Worm (Caenorhabditis elegans) whole organism, early embryonic: ENCODE data around the gene Y39A1A.27.

ENCODE experiments used
- B0310.2 ChIP-seq: sonication (generic microtip); optimal IDR thresholded peaks from 2 replicates; lab custom pipeline; 2016; ENCODE audit warnings: mild to moderate bottlenecking, missing genetic modification characterization, missing compliant biosample characterization
- F13C5.2 ChIP-seq: sonication (generic microtip); optimal IDR thresholded peaks from 2 replicates; lab custom pipeline; 2017; ENCODE audit warnings: mild to moderate bottlenecking, missing genetic modification characterization, inconsistent platforms, missing compliant biosample characterization
- aly-1 ChIP-seq: sonication (generic microtip); optimal IDR thresholded peaks from 2 replicates; lab custom pipeline; 2016; ENCODE audit warnings: missing genetic modification characterization, missing compliant biosample characterization
- ama-1 ChIP-seq: fragments of 150-350 bp; optimal IDR thresholded peaks from 2 replicates; lab custom pipeline; 2014
- ceh-13 ChIP-seq: fragments of 200-800 bp; sonication (Bioruptor generic); optimal IDR thresholded peaks from 2 replicates; lab custom pipeline; 2018; ENCODE audit warnings: mild to moderate bottlenecking, missing genetic modification characterization, missing compliant biosample characterization
- ceh-36 ChIP-seq: sonication (generic microtip); optimal IDR thresholded peaks from 2 replicates; lab custom pipeline; 2016; ENCODE audit warnings: missing genetic modification characterization, inconsistent platforms, missing compliant biosample characterization
- ets-7 ChIP-seq: sonication (generic microtip); optimal IDR thresholded peaks from 2 replicates; lab custom pipeline; 2016; ENCODE audit warnings: missing genotype, missing genetic modification characterization, missing compliant biosample characterization
- flt-1 ChIP-seq: fragments of 200-800 bp; sonication (Bioruptor generic); IDR thresholded peaks from 2 replicates; pipeline ENCODE4 v1.3.6; 2022; ENCODE audit warnings: missing genetic modification characterization, missing compliant biosample characterization
- hmbx-1 ChIP-seq: sonication (generic microtip); optimal IDR thresholded peaks from 2 replicates; lab custom pipeline; 2016; ENCODE audit warnings: mild to moderate bottlenecking, missing genetic modification characterization, missing compliant biosample characterization
- hmg-4 ChIP-seq: fragments of 200-800 bp; sonication (Bioruptor generic); optimal IDR thresholded peaks from 2 replicates; lab custom pipeline; 2018; ENCODE audit warnings: mild to moderate bottlenecking, missing genetic modification characterization, missing compliant biosample characterization
- hnd-1 ChIP-seq: sonication (generic microtip); optimal IDR thresholded peaks from 2 replicates; lab custom pipeline; 2016; ENCODE audit warnings: missing genetic modification characterization, missing compliant biosample characterization
- pes-1 ChIP-seq: fragments of 200-800 bp; sonication (Bioruptor generic); IDR thresholded peaks from 2 replicates; pipeline ENCODE4 v1.3.6; 2022; ENCODE audit warnings: missing genetic modification reagents, missing genetic modification characterization, missing compliant biosample characterization
- scrt-1 ChIP-seq: fragments of 200-800 bp; sonication (Bioruptor generic); IDR thresholded peaks from 2 replicates; pipeline ENCODE4 v1.3.6; 2022; ENCODE audit warnings: missing genetic modification characterization, missing compliant biosample characterization
- sea-1 ChIP-seq: fragments of 200-800 bp; sonication (Bioruptor generic); conservative IDR thresholded peaks from 2 replicates; pipeline ENCODE4 v1.3.6; 2022; ENCODE audit warnings: missing genetic modification characterization, missing compliant biosample characterization
- tbx-11 ChIP-seq: fragments of 200-800 bp; sonication (Bioruptor generic); IDR thresholded peaks from 2 replicates; pipeline ENCODE4 v1.3.6; 2022; ENCODE audit warnings: missing genetic modification characterization, missing compliant biosample characterization
- tbx-37 ChIP-seq: fragments of 200-800 bp; sonication (Bioruptor generic); conservative IDR thresholded peaks from 2 replicates; pipeline ENCODE4 v1.3.6; 2022; ENCODE audit warnings: missing genetic modification reagents, missing genetic modification characterization, missing compliant biosample characterization
- tra-4 ChIP-seq: sonication (generic microtip); optimal IDR thresholded peaks from 2 replicates; lab custom pipeline; 2017; ENCODE audit warnings: missing genetic modification characterization, missing compliant biosample characterization

Y39A1A.27 gene

DNA sequence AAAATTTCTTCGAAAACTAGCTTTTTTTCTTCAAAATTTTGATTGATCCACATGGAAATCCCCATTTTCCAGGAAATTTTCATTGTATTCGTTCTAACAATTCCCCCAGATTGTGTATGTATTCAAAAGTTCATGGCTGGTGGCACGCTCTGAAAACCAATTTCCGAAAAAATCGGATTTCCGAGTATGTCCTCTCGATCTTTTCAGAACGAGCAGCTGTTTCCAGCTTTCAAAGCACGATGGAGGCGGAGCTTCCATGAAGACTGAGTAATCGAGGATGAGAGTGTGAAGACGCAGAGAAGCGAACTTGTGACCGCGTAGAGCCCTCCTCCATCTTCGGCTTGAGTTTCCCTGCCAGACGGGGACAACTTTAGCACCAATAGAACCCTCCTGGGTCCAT lies 34.4 kb upstream of the Y39A1A.27 start:
- TF ChIP-seq hnd-1 (no peak), ceh-36 (tag; lab: Kevin White, UChicago) (no peak), B0310.2 (tag; lab: Kevin White, UChicago) (no peak), pes-1 (no peak), tra-4 (no peak), tbx-37 (GFP tag; lab: Robert Waterston, UW) (no peak), F13C5.2 (tag; lab: Kevin White, UChicago) (no peak), ama-1 (lab: Kevin White, UChicago) (no peak), ets-7 (tag; lab: Kevin White, UChicago) (no peak), aly-1 (no peak), hmg-4 (GFP tag; lab: Kevin White, UChicago) (no peak), sea-1 (no peak), ceh-13 (GFP tag; lab: Kevin White, UChicago) (no peak), hmbx-1 (tag; lab: Kevin White, UChicago) (no peak)

DNA sequence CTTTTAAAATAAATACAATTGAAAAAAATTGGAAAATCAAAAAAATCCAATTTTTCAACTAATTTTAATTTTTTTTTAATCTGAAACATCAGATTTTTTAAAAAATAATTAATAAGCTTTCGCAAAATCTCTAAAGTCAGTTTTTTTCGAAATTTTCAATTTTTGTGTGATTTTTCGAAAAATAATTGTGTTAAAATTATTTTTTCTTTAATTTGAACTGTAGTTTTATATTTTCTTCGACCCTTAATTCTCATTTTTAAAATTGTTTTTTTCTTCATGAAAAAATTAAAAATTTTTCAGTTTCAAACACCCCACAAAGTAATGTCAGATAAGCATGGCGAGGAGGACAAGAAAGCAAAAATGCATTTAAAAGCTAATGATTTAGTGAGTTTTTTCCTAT lies 33.7 kb upstream of the Y39A1A.27 start, which contains the start of gene rabx-5:
Gene rabx-5 (plus strand): TSS at position 301 of the 400 bp plus-strand sequence.
- TF ChIP-seq ama-1 (lab: Kevin White, UChicago) (no peak), F13C5.2 (tag; lab: Kevin White, UChicago) (no peak), sea-1 (no peak), hnd-1 (no peak), ets-7 (tag; lab: Kevin White, UChicago) (no peak), flt-1 (no peak), tra-4 (no peak), aly-1 (no peak), pes-1 (no peak), B0310.2 (tag; lab: Kevin White, UChicago) (no peak), hmg-4 (GFP tag; lab: Kevin White, UChicago) (no peak), ceh-13 (GFP tag; lab: Kevin White, UChicago) (no peak)

DNA sequence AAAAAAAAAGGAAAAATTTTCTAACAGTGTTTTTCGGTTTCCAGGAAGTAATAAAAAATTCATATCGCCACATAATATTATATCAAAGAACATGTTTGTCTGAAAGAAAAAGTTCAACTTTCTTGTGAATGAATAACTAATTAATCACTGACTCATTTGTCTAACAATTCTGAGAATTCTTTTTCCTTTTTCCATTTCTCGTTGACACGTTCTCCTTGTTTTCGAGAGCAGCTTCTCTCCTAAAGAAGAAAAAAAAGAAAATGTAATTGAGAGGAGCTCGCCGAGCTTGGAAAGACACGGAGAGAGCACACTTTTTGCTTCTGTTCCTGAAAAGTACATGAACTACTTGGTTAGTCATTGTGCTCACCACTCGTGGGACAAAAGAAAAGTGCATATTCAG lies 30.6 kb upstream of the Y39A1A.27 start:
- TF ChIP-seq F13C5.2 (tag; lab: Kevin White, UChicago): no peak
- TF ChIP-seq pes-1: no peak
- no peak for TF ChIP-seq tra-4
- no peak for TF ChIP-seq ets-7 (tag; lab: Kevin White, UChicago)
- no peak for TF ChIP-seq sea-1
- no peak for TF ChIP-seq tbx-37 (GFP tag; lab: Robert Waterston, UW)
- TF ChIP-seq aly-1: no peak
- TF ChIP-seq flt-1: no peak
- TF ChIP-seq ama-1 (lab: Kevin White, UChicago): no peak
- TF ChIP-seq tbx-11 (GFP tag; lab: Robert Waterston, UW): no peak
- TF ChIP-seq scrt-1: no peak
- TF ChIP-seq B0310.2 (tag; lab: Kevin White, UChicago): no peak
- TF ChIP-seq ceh-36 (tag; lab: Kevin White, UChicago): no peak

DNA sequence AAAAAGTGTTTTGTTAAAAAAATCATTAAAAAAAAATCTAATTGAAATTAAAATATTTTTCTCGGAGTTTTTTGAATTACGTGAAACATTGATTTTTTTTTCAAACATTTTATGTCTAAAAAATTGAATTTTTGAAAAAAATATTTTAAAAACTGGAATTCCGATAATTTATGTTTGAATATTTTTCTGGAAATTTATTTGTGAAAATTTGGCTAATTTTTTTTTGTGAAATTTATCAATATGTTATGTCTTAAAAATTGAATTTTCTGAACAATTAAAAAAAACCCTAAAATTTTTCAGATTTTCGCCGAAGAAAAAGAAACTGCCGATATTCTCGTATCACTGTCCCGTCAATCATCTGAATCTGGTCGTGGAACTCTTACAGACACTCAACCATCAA lies 26.4 kb upstream of the Y39A1A.27 start, which contains the start of gene Y39A1A.24:
Gene Y39A1A.24 (plus strand): TSS at position 301 of the 400 bp plus-strand sequence.
- no peak for TF ChIP-seq scrt-1
- no peak for TF ChIP-seq ets-7 (tag; lab: Kevin White, UChicago)
- no peak for TF ChIP-seq pes-1
- TF ChIP-seq hmg-4 (GFP tag; lab: Kevin White, UChicago): no peak
- no peak for TF ChIP-seq tbx-11 (GFP tag; lab: Robert Waterston, UW)
- TF ChIP-seq B0310.2 (tag; lab: Kevin White, UChicago): no peak
- no peak for TF ChIP-seq hmbx-1 (tag; lab: Kevin White, UChicago)
- TF ChIP-seq ama-1 (lab: Kevin White, UChicago): no peak
- TF ChIP-seq ceh-36 (tag; lab: Kevin White, UChicago): no peak
- TF ChIP-seq F13C5.2 (tag; lab: Kevin White, UChicago): no peak
- TF ChIP-seq flt-1: no peak
- no peak for TF ChIP-seq aly-1

DNA sequence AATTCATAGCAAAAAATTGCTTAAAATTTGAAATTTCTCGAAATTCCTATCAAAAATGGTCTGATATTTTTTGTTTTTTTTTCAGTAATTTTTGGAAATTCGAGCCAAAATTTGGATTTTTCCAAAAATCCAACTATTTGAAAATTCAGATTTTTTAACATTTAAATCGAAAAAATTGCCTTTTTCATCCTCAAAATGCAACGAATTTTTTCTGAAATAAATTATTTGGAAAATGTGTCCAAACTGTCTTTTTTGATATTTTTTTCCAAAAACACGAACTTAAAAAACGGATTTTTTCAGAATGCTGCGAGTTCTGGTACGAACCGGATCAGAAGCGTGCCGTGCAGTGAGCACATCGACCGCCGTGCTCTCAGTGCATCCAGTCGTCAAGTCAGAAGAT lies 23.6 kb upstream of the Y39A1A.27 start, which contains the start of gene mrpl-22:
Gene mrpl-22 (plus strand): TSS at position 301 of the 400 bp plus-strand sequence.
- no peak for TF ChIP-seq F13C5.2 (tag; lab: Kevin White, UChicago)
- no peak for TF ChIP-seq sea-1
- TF ChIP-seq hnd-1: no peak
- no peak for TF ChIP-seq hmg-4 (GFP tag; lab: Kevin White, UChicago)
- TF ChIP-seq ceh-36 (tag; lab: Kevin White, UChicago): no peak
- TF ChIP-seq tbx-11 (GFP tag; lab: Robert Waterston, UW): no peak
- no peak for TF ChIP-seq hmbx-1 (tag; lab: Kevin White, UChicago)
- no peak for TF ChIP-seq pes-1
- TF ChIP-seq flt-1: no peak
- TF ChIP-seq tra-4: no peak
- no peak for TF ChIP-seq ceh-13 (GFP tag; lab: Kevin White, UChicago)
- TF ChIP-seq scrt-1: no peak
- no peak for TF ChIP-seq ama-1 (lab: Kevin White, UChicago)
- no peak for TF ChIP-seq ets-7 (tag; lab: Kevin White, UChicago)
- TF ChIP-seq B0310.2 (tag; lab: Kevin White, UChicago): no peak

DNA sequence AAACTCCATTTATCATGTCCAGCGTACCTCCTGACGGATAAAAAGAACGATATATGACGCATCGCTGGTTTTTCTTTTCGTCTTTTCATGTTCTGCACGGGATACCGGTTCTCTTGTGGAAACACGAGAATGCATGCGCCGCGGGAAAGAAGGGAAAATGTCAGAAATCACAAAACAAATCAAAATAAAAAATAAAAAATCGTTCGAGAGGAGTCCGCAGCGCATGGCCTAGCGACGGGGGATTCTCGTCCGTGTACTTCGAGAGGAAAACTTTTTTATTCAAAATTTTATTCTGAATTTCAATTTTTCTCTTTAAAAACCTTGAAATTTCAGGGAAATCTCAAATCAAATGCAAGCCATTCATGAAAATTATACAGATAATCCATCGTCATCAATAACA lies 17.6 kb upstream of the Y39A1A.27 start, which contains the start of the genes lron-10 and hpr-9:
Gene lron-10 (minus strand): TSS at position 162 of the 400 bp plus-strand sequence.
Gene hpr-9 (plus strand): TSS at position 344 of the 400 bp plus-strand sequence.
- TF ChIP-seq tbx-11 (GFP tag; lab: Robert Waterston, UW) (no peak), pes-1 (0 out of 2 replicates have a peak, but pooled peaks have one; percentile 56), tbx-37 (GFP tag; lab: Robert Waterston, UW) (peak; percentile 51; the same call in 1 of the 2 replicates)

DNA sequence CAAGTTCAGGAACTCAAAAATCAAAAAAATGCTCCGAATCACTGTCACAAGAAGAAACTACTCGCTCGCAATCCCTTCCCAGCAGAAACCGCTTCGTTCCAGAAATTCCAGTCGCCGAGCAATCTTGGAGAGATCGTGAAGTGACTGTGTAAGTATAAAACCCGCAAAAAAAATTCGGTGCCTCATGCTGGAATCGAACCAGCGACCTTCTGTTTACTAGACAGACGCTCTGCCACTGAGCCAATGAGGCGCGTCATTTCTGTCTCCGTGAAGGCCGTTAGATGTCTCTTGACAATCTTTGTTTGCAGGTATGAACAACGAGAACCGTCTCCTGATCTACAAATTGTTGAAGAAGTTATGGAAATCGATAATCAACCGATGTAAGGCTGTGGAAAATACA lies 14.2 kb upstream of the Y39A1A.27 start:
- TF ChIP-seq ama-1 (lab: Kevin White, UChicago) (no peak), hnd-1 (peak; percentile 68), F13C5.2 (tag; lab: Kevin White, UChicago) (peak; percentile 69), tbx-11 (GFP tag; lab: Robert Waterston, UW) (peak; percentile 86), hmg-4 (GFP tag; lab: Kevin White, UChicago) (peak; percentile 90), tra-4 (peak; percentile 67), tbx-37 (GFP tag; lab: Robert Waterston, UW) (peak; percentile 78), sea-1 (peak; percentile 89), aly-1 (peak; percentile 90), hmbx-1 (tag; lab: Kevin White, UChicago) (peak; percentile 63), pes-1 (peak; percentile 92), ceh-36 (tag; lab: Kevin White, UChicago) (peak; percentile 87), B0310.2 (tag; lab: Kevin White, UChicago) (peak; percentile 47), flt-1 (peak; percentile 92), ceh-13 (GFP tag; lab: Kevin White, UChicago) (peak; percentile 65), ets-7 (tag; lab: Kevin White, UChicago) (no peak), scrt-1 (peak; percentile 93)
